Fruit fly (Drosophila melanogaster): Measurements from ENCODE around the gene CG13813.
A peak's percentile ranks its signal among the peaks of the same experiment; 100 is the strongest.

Gene CG13813

dm6 chr3L:20186294-20187020 lies 45.0 kb upstream of the CG13813 start (continued):
- TF ChIP-seq D (optimal IDR thresholded peaks at IDR 0.05): no peak
- no peak for TF ChIP-seq D (GFP tag; optimal IDR thresholded peaks at IDR 0.05)
- TF ChIP-seq CG2889 (GFP tag; IDR thresholded peaks at IDR 0.05): no peak
- TF ChIP-seq crol (GFP tag; IDR thresholded peaks at IDR 0.05): peak; percentile 79
- no peak for TF ChIP-seq CG34224 (GFP tag; IDR thresholded peaks at IDR 0.05; ENCODE audit: partially characterized antibody)
- TF ChIP-seq ab (GFP tag; optimal IDR thresholded peaks at IDR 0.05): no peak
- no peak for TF ChIP-seq ac (GFP tag; optimal IDR thresholded peaks at IDR 0.05)
- TF ChIP-seq Hr3 (GFP tag; optimal IDR thresholded peaks at IDR 0.05): no peak
- TF ChIP-seq CG14710 (tag; optimal IDR thresholded peaks at IDR 0.05): peak; percentile 24
- no peak for TF ChIP-seq CG34422 (GFP tag; IDR thresholded peaks at IDR 0.05)
- no peak for TF ChIP-seq toy (GFP tag; IDR thresholded peaks at IDR 0.05)
- TF ChIP-seq sens-2 (GFP tag; IDR thresholded peaks at IDR 0.05): no peak
- no peak for TF ChIP-seq CG12236 (GFP tag; optimal IDR thresholded peaks at IDR 0.05)
- no peak for TF ChIP-seq Atf6 (GFP tag; IDR thresholded peaks at IDR 0.05)
- no peak for TF ChIP-seq Dll (GFP tag; IDR thresholded peaks at IDR 0.05; ENCODE audit: partially characterized antibody)
- TF ChIP-seq Hr51 (GFP tag; optimal IDR thresholded peaks at IDR 0.05): peak in 1 of 2 experiments; percentile 32
- no peak for TF ChIP-seq CG32767 (GFP tag; IDR thresholded peaks at IDR 0.05)
- no peak for TF ChIP-seq Lim3 (GFP tag; IDR thresholded peaks at IDR 0.05)
- TF ChIP-seq crc (GFP tag; optimal IDR thresholded peaks at IDR 0.05): no peak
- no peak for TF ChIP-seq CG9876 (GFP tag; optimal IDR thresholded peaks at IDR 0.05)
- TF ChIP-seq unpg (GFP tag; optimal IDR thresholded peaks at IDR 0.05): no peak
- no peak for TF ChIP-seq gsb (GFP tag; IDR thresholded peaks at IDR 0.05)
- no peak for TF ChIP-seq Optix (GFP tag; IDR thresholded peaks at IDR 0.05)
- TF ChIP-seq B-H2 (GFP tag; optimal IDR thresholded peaks at IDR 0.05): peak; percentile 12
- no peak for TF ChIP-seq wor (GFP tag; IDR thresholded peaks at IDR 0.05)
- TF ChIP-seq Ravus (GFP tag; IDR thresholded peaks at IDR 0.05): no peak
- no peak for TF ChIP-seq CG30403 (GFP tag; optimal IDR thresholded peaks at IDR 0.05)
- TF ChIP-seq zfh2 (GFP tag; optimal IDR thresholded peaks at IDR 0.05): no peak
- TF ChIP-seq kay (GFP tag; optimal IDR thresholded peaks at IDR 0.05): peak; percentile 48
- no peak for TF ChIP-seq cad (GFP tag; optimal IDR thresholded peaks at IDR 0.05)
- peak; percentile 18 for TF ChIP-seq yki (optimal IDR thresholded peaks at IDR 0.05)
- peak; percentile 42 for TF ChIP-seq Abd-B (GFP tag; optimal IDR thresholded peaks at IDR 0.05)
- TF ChIP-seq ttk (GFP tag; IDR thresholded peaks at IDR 0.05): no peak
- no peak for TF ChIP-seq CG6791 (GFP tag; IDR thresholded peaks at IDR 0.05; ENCODE audit: partially characterized antibody)
- TF ChIP-seq CG18619 (GFP tag; optimal IDR thresholded peaks at IDR 0.05): peak; percentile 6
- TF ChIP-seq fd102C (GFP tag; optimal IDR thresholded peaks at IDR 0.05): no peak
- no peak for TF ChIP-seq CG16779 (GFP tag; IDR thresholded peaks at IDR 0.05)
- TF ChIP-seq Ets97D (GFP tag; optimal IDR thresholded peaks at IDR 0.05): no peak
- no peak for TF ChIP-seq ssp (GFP tag; IDR thresholded peaks at IDR 0.05)
- no peak for TF ChIP-seq Sry-β (GFP tag; optimal IDR thresholded peaks at IDR 0.05)
- no peak for TF ChIP-seq CG2202 (tag; optimal IDR thresholded peaks at IDR 0.05)
- no peak for TF ChIP-seq CG17802 (tag; optimal IDR thresholded peaks at IDR 0.05)
- 0 out of 3 replicates have a peak, but pooled peaks have one; percentile 7 for TF ChIP-seq Opbp (GFP tag; IDR thresholded peaks at IDR 0.05; ENCODE audit: partially characterized antibody)
- TF ChIP-seq CG7357 (GFP tag; IDR thresholded peaks at IDR 0.05): no peak
- no peak for TF ChIP-seq al (GFP tag; IDR thresholded peaks at IDR 0.05)
- no peak for TF ChIP-seq ro (GFP tag; IDR thresholded peaks at IDR 0.05)
- no peak for TF ChIP-seq Fer3 (tag; optimal IDR thresholded peaks at IDR 0.05)
- peak; percentile 19 for TF ChIP-seq tap (tag; optimal IDR thresholded peaks at IDR 0.05)
- peak; percentile 29; the same call in 1 of the 3 replicates for TF ChIP-seq CG17361 (GFP tag; IDR thresholded peaks at IDR 0.05)
- TF ChIP-seq CG7963 (GFP tag; IDR thresholded peaks at IDR 0.05; ENCODE audit: partially characterized antibody): no peak
- no peak for TF ChIP-seq CG31224 (GFP tag; IDR thresholded peaks at IDR 0.05)
